Fruit fly (Drosophila melanogaster) whole organism, embryonic: Measurements from ENCODE around the gene Plzf.

Experiments used
- Blimp-1 ChIP-seq: fragments of 200-800 bp; sonication (Bioruptor generic); optimal IDR thresholded peaks from 3 replicates; lab custom pipeline; 2018; ENCODE audit warnings: missing biosample characterization, missing genetic modification characterization, mild to moderate bottlenecking, moderate library complexity, missing genetic modification reagents
- BtbVII ChIP-seq: fragments of 200-800 bp; sonication (Bioruptor generic); optimal IDR thresholded peaks from 3 replicates; lab custom pipeline; 2017; ENCODE audit warnings: missing biosample characterization, mild to moderate bottlenecking, missing genetic modification characterization
- Bteb2 ChIP-seq: fragments of 200-800 bp; sonication (Bioruptor generic); optimal IDR thresholded peaks from 2 replicates; lab custom pipeline; 2016; ENCODE audit warnings: missing biosample characterization, missing genetic modification characterization
- CG10543 ChIP-seq: fragments of 200-800 bp; sonication (Bioruptor generic); optimal IDR thresholded peaks from 3 replicates; lab custom pipeline; 2017; ENCODE audit warnings: missing biosample characterization, mild to moderate bottlenecking, missing genetic modification characterization, moderate library complexity
- CG1233 ChIP-seq: fragments of 200-800 bp; sonication (Bioruptor generic); optimal IDR thresholded peaks from 4 replicates; lab custom pipeline; 2018; ENCODE audit warnings: missing biosample characterization, mild to moderate bottlenecking, missing genetic modification characterization
- CG13296 ChIP-seq: fragments of 200-800 bp; sonication (Bioruptor generic); optimal IDR thresholded peaks from 3 replicates; lab custom pipeline; 2018; ENCODE audit warnings: missing biosample characterization, mild to moderate bottlenecking, missing genetic modification characterization
- CG15479 ChIP-seq: fragments of 200-800 bp; sonication (Bioruptor generic); optimal IDR thresholded peaks from 3 replicates; lab custom pipeline; 2019; ENCODE audit warnings: missing biosample characterization, mild to moderate bottlenecking, missing genetic modification characterization, moderate library complexity
- CG30431 ChIP-seq: fragments of 200-800 bp; sonication (Bioruptor generic); optimal IDR thresholded peaks from 2 replicates; lab custom pipeline; 2017; ENCODE audit warnings: missing biosample characterization, missing genetic modification characterization
- CG31441 ChIP-seq: fragments of 200-800 bp; sonication (Bioruptor generic); IDR thresholded peaks from 2 replicates; pipeline ENCODE4 v1.3.6; 2022; ENCODE audit warnings: missing biosample characterization, missing genetic modification characterization
- CG3163 ChIP-seq: fragments of 200-800 bp; sonication (Bioruptor generic); optimal IDR thresholded peaks from 3 replicates; lab custom pipeline; 2016; ENCODE audit warnings: missing biosample characterization, missing genetic modification characterization
- CG32767 ChIP-seq: fragments of 200-800 bp; sonication (Bioruptor generic); IDR thresholded peaks from 2 replicates; pipeline ENCODE4 v1.3.6; 2022; ENCODE audit warnings: missing biosample characterization, missing genetic modification characterization
- CG3407 ChIP-seq: fragments of 200-800 bp; sonication (Bioruptor generic); optimal IDR thresholded peaks from 2 replicates; lab custom pipeline; 2018; ENCODE audit warnings: missing biosample characterization, mild to moderate bottlenecking, missing genetic modification characterization
- CG6254 ChIP-seq: fragments of 200-800 bp; sonication (Bioruptor generic); optimal IDR thresholded peaks from 3 replicates; lab custom pipeline; 2017; ENCODE audit warnings: mild to moderate bottlenecking, missing biosample characterization, missing genetic modification reagents, missing genetic modification characterization
- CG7556 ChIP-seq: fragments of 200-800 bp; sonication (Bioruptor generic); optimal IDR thresholded peaks from 2 replicates; lab custom pipeline; 2017; ENCODE audit warnings: missing biosample characterization, mild to moderate bottlenecking, missing genetic modification characterization
- CG7839 ChIP-seq: fragments of 200-800 bp; sonication (Bioruptor generic); optimal IDR thresholded peaks from 3 replicates; lab custom pipeline; 2018; ENCODE audit warnings: missing biosample characterization, mild to moderate bottlenecking, missing genetic modification characterization, moderate library complexity
- CG9437 ChIP-seq: fragments of 200-800 bp; sonication (Bioruptor generic); optimal IDR thresholded peaks from 2 replicates; lab custom pipeline; 2018; ENCODE audit warnings: missing biosample characterization, mild to moderate bottlenecking, missing genetic modification characterization
- CkIIα-i1 ChIP-seq: fragments of 200-800 bp; sonication (Bioruptor generic); IDR thresholded peaks from 2 replicates; pipeline ENCODE4 v1.3.6; 2022; ENCODE audit warnings: missing biosample characterization, missing genetic modification characterization
- E2f1 ChIP-seq: fragments of 200-800 bp; sonication (Bioruptor generic); IDR thresholded peaks from 2 replicates; pipeline ENCODE4 v1.3.6; 2022; ENCODE audit warnings: missing biosample characterization, missing genetic modification characterization
- Fer3 ChIP-seq: fragments of 200-800 bp; sonication (Bioruptor generic); optimal IDR thresholded peaks from 2 replicates; lab custom pipeline; 2018; ENCODE audit warnings: missing biosample characterization, mild to moderate bottlenecking, missing genetic modification characterization, moderate library complexity
- HLHmδ ChIP-seq: fragments of 200-800 bp; sonication (Bioruptor generic); optimal IDR thresholded peaks from 2 replicates; lab custom pipeline; 2018; ENCODE audit warnings: missing biosample characterization, mild to moderate bottlenecking, missing genetic modification characterization, moderate library complexity
- Hr51 ChIP-seq, 2 experiments: fragments of 200-800 bp; sonication (Bioruptor generic); optimal IDR thresholded peaks; 2 replicates in 1 of 2; 3 replicates in 1 of 2; lab custom pipeline; 2016 to 2018; ENCODE audit warnings: missing biosample characterization in 2 of 2, missing genetic modification characterization in 2 of 2, mild to moderate bottlenecking in 1 of 2, moderate library complexity in 1 of 2
- Hsf ChIP-seq: fragments of 200-800 bp; sonication (Bioruptor generic); optimal IDR thresholded peaks from 3 replicates; lab custom pipeline; 2016; ENCODE audit warnings: missing biosample characterization, missing genetic modification characterization
- Med ChIP-seq: fragments of 200-800 bp; sonication (Bioruptor generic); peaks from one replicate; lab custom pipeline; 2016; ENCODE audit warnings: missing biosample characterization, missing genetic modification characterization, mild to moderate bottlenecking, inconsistent platforms, moderate library complexity
- Oaz ChIP-seq: fragments of 200-800 bp; sonication (Bioruptor generic); IDR thresholded peaks from 2 replicates; pipeline ENCODE4 v1.3.6; 2022; ENCODE audit warnings: missing biosample characterization, missing genetic modification characterization
- PHDP ChIP-seq: fragments of 200-800 bp; sonication (Bioruptor generic); optimal IDR thresholded peaks from 3 replicates; lab custom pipeline; 2018; ENCODE audit warnings: missing biosample characterization, mild to moderate bottlenecking, missing genetic modification characterization, moderate library complexity
- Poxn ChIP-seq: fragments of 200-800 bp; sonication (Bioruptor generic); IDR thresholded peaks from 2 replicates; pipeline ENCODE4 v1.3.6; 2022; ENCODE audit warnings: missing biosample characterization, missing genetic modification characterization
- Rfx ChIP-seq: fragments of 200-800 bp; sonication (Bioruptor generic); IDR thresholded peaks from 2 replicates; pipeline ENCODE4 v1.3.6; 2022; ENCODE audit warnings: missing biosample characterization, missing genetic modification characterization
- Sin3A ChIP-seq: fragments of >200 bp; optimal IDR thresholded peaks from 2 replicates; lab custom pipeline; 2018
- bowl ChIP-seq: fragments of 200-800 bp; sonication (Bioruptor generic); IDR thresholded peaks from 2 replicates; pipeline ENCODE4 v1.3.6; 2022; ENCODE audit warnings: missing biosample characterization, missing genetic modification characterization
- btn ChIP-seq: fragments of 200-800 bp; sonication (Bioruptor generic); optimal IDR thresholded peaks from 2 replicates; lab custom pipeline; 2016; ENCODE audit warnings: missing biosample characterization, missing genetic modification characterization
- chm ChIP-seq: fragments of 200-800 bp; sonication (Bioruptor generic); IDR thresholded peaks from 2 replicates; pipeline ENCODE4 v1.3.6; 2022; ENCODE audit warnings: missing biosample characterization, missing genetic modification characterization
- crp ChIP-seq, 2 experiments: fragments of 200-800 bp; sonication (Bioruptor generic); optimal IDR thresholded peaks; 2 replicates in 1 of 2; 3 replicates in 1 of 2; lab custom pipeline; 2017; ENCODE audit warnings: missing biosample characterization in 2 of 2, missing genetic modification characterization in 2 of 2, mild to moderate bottlenecking in 1 of 2, moderate library complexity in 1 of 2
- dmrt99B ChIP-seq: fragments of 200-800 bp; sonication (Bioruptor generic); optimal IDR thresholded peaks from 2 replicates; lab custom pipeline; 2018; ENCODE audit warnings: missing biosample characterization, mild to moderate bottlenecking, missing genetic modification characterization, moderate library complexity
- esg ChIP-seq: fragments of 200-800 bp; sonication (Bioruptor generic); conservative IDR thresholded peaks from 2 replicates; pipeline ENCODE4 v1.3.6; 2022; ENCODE audit warnings: missing biosample characterization, missing genetic modification characterization
- fd96Cb ChIP-seq: fragments of 200-800 bp; sonication (Bioruptor generic); optimal IDR thresholded peaks from 2 replicates; lab custom pipeline; 2018; ENCODE audit warnings: missing biosample characterization, mild to moderate bottlenecking, missing genetic modification characterization, moderate library complexity
- hkb ChIP-seq, 2 experiments: fragments of 200-800 bp in 1 of 2; fragments of >200 bp in 1 of 2; sonication (Bioruptor generic) in 1 of 2; IDR thresholded peaks in 1 of 2; optimal IDR thresholded peaks in 1 of 2; 2 replicates each; pipeline versions ENCODE4 v1.3.6 to Lab custom; 2017 to 2022; ENCODE audit warnings: missing biosample characterization in 1 of 2, missing genetic modification characterization in 1 of 2
- jigr1 ChIP-seq: fragments of 200-800 bp; sonication (Bioruptor generic); IDR thresholded peaks from 3 replicates; pipeline ENCODE4 v1.3.6; 2022; ENCODE audit warnings: missing biosample characterization, missing genetic modification characterization
- ken ChIP-seq: fragments of 200-800 bp; sonication (Bioruptor generic); IDR thresholded peaks from 3 replicates; pipeline ENCODE4 v1.3.6; 2022; ENCODE audit warnings: missing biosample characterization, missing genetic modification characterization
- nau ChIP-seq: fragments of 200-800 bp; sonication (Bioruptor generic); optimal IDR thresholded peaks from 3 replicates; lab custom pipeline; 2017; ENCODE audit warnings: missing biosample characterization, mild to moderate bottlenecking, missing genetic modification characterization, missing genetic modification reagents
- ranshi ChIP-seq: fragments of 200-800 bp; sonication (Bioruptor generic); IDR thresholded peaks from 2 replicates; pipeline ENCODE4 v1.3.6; 2022; ENCODE audit warnings: missing biosample characterization, missing genetic modification characterization
- run ChIP-seq: fragments of 200-800 bp; sonication (Bioruptor generic); optimal IDR thresholded peaks from 3 replicates; lab custom pipeline; 2018; ENCODE audit warnings: missing biosample characterization, mild to moderate bottlenecking, missing genetic modification characterization
- schlank ChIP-seq: fragments of 200-800 bp; sonication (Bioruptor generic); optimal IDR thresholded peaks from 2 replicates; lab custom pipeline; 2018; ENCODE audit warnings: missing biosample characterization, mild to moderate bottlenecking, missing genetic modification characterization
- sima ChIP-seq: fragments of 200-800 bp; sonication (Bioruptor generic); optimal IDR thresholded peaks from 2 replicates; lab custom pipeline; 2016; ENCODE audit warnings: missing biosample characterization, missing genetic modification characterization
- slbo ChIP-seq: fragments of 200-800 bp; sonication (Bioruptor generic); IDR thresholded peaks from 2 replicates; pipeline ENCODE4 v1.3.6; 2022; ENCODE audit warnings: missing biosample characterization, missing genetic modification characterization
- tap ChIP-seq: fragments of 200-800 bp; optimal IDR thresholded peaks from 3 replicates; lab custom pipeline; 2019; ENCODE audit warnings: missing biosample characterization, mild to moderate bottlenecking, missing genetic modification characterization, moderate library complexity
- tna ChIP-seq: fragments of 200-800 bp; sonication (Bioruptor generic); IDR thresholded peaks from 2 replicates; pipeline ENCODE4 v1.3.6; 2022; ENCODE audit warnings: missing biosample characterization, missing genetic modification characterization; ENCODE audit not compliant: partially characterized antibody
- twi ChIP-seq: fragments of 200-800 bp; optimal IDR thresholded peaks from 2 replicates; lab custom pipeline; 2019; ENCODE audit warnings: missing biosample characterization, mild to moderate bottlenecking, missing genetic modification characterization, moderate library complexity
- unc-4 ChIP-seq: fragments of 200-800 bp; sonication (Bioruptor generic); IDR thresholded peaks from 2 replicates; pipeline ENCODE4 v1.3.6; 2022; ENCODE audit warnings: missing biosample characterization, missing genetic modification characterization; ENCODE audit not compliant: partially characterized antibody

The Plzf gene

DNA sequence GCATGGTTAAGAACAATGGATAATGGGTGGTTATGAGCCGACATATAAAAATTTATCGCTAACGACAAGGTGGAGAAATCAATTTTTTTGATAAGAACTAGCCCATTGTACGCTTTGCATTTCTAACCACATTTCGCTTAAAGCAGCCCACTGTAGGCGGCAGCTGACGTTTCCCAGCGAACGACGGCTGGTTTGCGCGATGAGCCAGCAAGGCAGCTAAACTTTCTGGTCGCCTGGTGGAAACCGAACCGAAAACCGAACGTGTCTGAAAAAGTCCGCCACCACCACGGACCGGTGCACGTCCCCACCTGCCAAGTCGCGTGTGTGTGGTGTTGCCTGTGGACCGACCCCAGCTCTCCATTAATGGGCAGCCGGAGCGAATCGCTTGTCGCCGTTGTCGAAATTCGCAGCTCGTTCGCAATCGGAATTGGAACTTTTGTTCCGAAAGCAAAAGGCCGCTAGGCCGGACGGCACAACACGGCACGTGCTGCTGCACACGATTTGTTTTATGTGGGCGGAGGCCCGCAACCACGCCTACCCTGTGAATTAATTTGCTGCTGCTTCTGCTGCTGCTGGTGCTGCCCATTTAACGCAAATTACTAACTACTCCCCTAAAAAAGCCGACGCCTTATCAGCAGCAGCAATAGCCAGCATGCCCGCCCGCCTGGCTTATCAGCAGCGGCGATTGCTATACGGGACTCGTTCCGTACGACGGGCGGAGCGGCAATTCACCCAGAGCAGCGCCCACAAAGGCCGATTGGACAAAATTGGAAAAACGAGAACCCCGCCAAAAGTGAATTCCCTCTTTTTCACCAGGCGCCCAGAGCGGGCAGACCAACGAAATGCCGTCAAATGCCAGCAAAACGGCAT lies 45.6 kb downstream of the Plzf start (continued):
- TF ChIP-seq CG7839 (tag; lab: Kevin White, UChicago) (peak; percentile 50), HLHmδ (GFP tag; lab: Kevin White, UChicago) (peak; percentile 74), unc-4 (no peak), CG13296 (GFP tag; lab: Kevin White, UChicago) (peak; percentile 39), E2f1 (GFP tag; lab: Robert Waterston, UW) (no peak), CG10543 (GFP tag; lab: Kevin White, UChicago) (peak; percentile 99), twi (tag; lab: Kevin White, UChicago) (no peak), tna (GFP tag; lab: Robert Waterston, UW) (no peak), CG15479 (GFP tag; lab: Kevin White, UChicago) (peak; percentile 93), CG9437 (peak; percentile 32), nau (GFP tag; lab: Kevin White, UChicago) (peak; percentile 30), Sin3A (lab: Kevin White, UChicago) (no peak), btn (GFP tag; lab: Kevin White, UChicago) (no peak), CG30431 (GFP tag; lab: Kevin White, UChicago) (no peak), esg (GFP tag; lab: Robert Waterston, UW) (no peak), sima (GFP tag; lab: Kevin White, UChicago) (no peak), Poxn (GFP tag; lab: Robert Waterston, UW) (no peak), tap (tag; lab: Kevin White, UChicago) (peak; percentile 48), CG3163 (GFP tag; lab: Kevin White, UChicago) (no peak), hkb (optimal IDR thresholded peaks at IDR 0.05; lab: Kevin White, UChicago) (no peak), hkb (GFP tag; IDR thresholded peaks at IDR 0.05; lab: Robert Waterston, UW) (no peak), CG1233 (peak; percentile 27), jigr1 (GFP tag; lab: Robert Waterston, UW) (no peak), CG6254 (GFP tag; lab: Kevin White, UChicago) (peak; percentile 30), CkIIα-i1 (GFP tag; lab: Robert Waterston, UW) (no peak), dmrt99B (tag; lab: Kevin White, UChicago) (peak; percentile 44), chm (no peak), bowl (GFP tag; lab: Robert Waterston, UW) (no peak), Hsf (GFP tag; lab: Kevin White, UChicago) (peak; percentile 11), Med (GFP tag; lab: Kevin White, UChicago) (peak; percentile 90), slbo (GFP tag; lab: Robert Waterston, UW) (no peak), Rfx (GFP tag; lab: Robert Waterston, UW) (no peak), Oaz (GFP tag; lab: Robert Waterston, UW) (no peak), CG31441 (no peak), ranshi (no peak), BtbVII (GFP tag; lab: Kevin White, UChicago) (no peak), CG7556 (GFP tag; lab: Kevin White, UChicago) (peak; percentile 3), CG3407 (GFP tag; lab: Kevin White, UChicago) (peak; percentile 5), Blimp-1 (GFP tag; lab: Kevin White, UChicago) (no peak), Bteb2 (GFP tag; lab: Kevin White, UChicago) (no peak), CG32767 (no peak), crp (GFP tag; optimal IDR thresholded peaks at IDR 0.05; lab: Kevin White, UChicago) (peak in 1 of 2 experiments; percentile 58), Hr51 (GFP tag; optimal IDR thresholded peaks at IDR 0.05; lab: Kevin White, UChicago) (peak in 1 of 2 experiments; percentile 51), run (tag; lab: Kevin White, UChicago) (peak; percentile 28), fd96Cb (tag; lab: Kevin White, UChicago) (peak; percentile 18), Fer3 (tag; lab: Kevin White, UChicago) (peak; percentile 43), ken (GFP tag; lab: Robert Waterston, UW) (no peak), PHDP (peak; percentile 8), schlank (tag; lab: Kevin White, UChicago) (peak; percentile 8)
